Fruit fly (Drosophila melanogaster): ENCODE measurements around the gene CG43783.

CG43783 gene

dm6 chr3L:8919678-8920077 lies 34.4 kb downstream of the CG43783 start:
- TF ChIP-seq psq (optimal IDR thresholded peaks at IDR 0.05) = no peak
- TF ChIP-seq Dll (optimal IDR thresholded peaks at IDR 0.05) = no peak
- no peak for TF ChIP-seq EcR (GFP tag; optimal IDR thresholded peaks at IDR 0.05)
- no peak for TF ChIP-seq pan (optimal IDR thresholded peaks at IDR 0.05)
- TF ChIP-seq usp (GFP tag; optimal IDR thresholded peaks at IDR 0.05) = no peak
- no peak for TF ChIP-seq CG8478 (optimal IDR thresholded peaks at IDR 0.05)

- TF ChIP-seq pan (optimal IDR thresholded peaks at IDR 0.05) = no peak
- no peak for TF ChIP-seq Dll (optimal IDR thresholded peaks at IDR 0.05)
- TF ChIP-seq EcR (GFP tag; optimal IDR thresholded peaks at IDR 0.05) = no peak
- TF ChIP-seq CG8478 (optimal IDR thresholded peaks at IDR 0.05) = no peak
- no peak for TF ChIP-seq psq (optimal IDR thresholded peaks at IDR 0.05)
- no peak for TF ChIP-seq usp (GFP tag; optimal IDR thresholded peaks at IDR 0.05)
These were observed 40.4 kb downstream of the CG43783 start for dm6 chr3L:8913537-8914108.

- TF ChIP-seq EcR (GFP tag; optimal IDR thresholded peaks at IDR 0.05) = no peak
- TF ChIP-seq CG8478 (optimal IDR thresholded peaks at IDR 0.05) = no peak
- no peak for TF ChIP-seq Dll (optimal IDR thresholded peaks at IDR 0.05)
- TF ChIP-seq usp (GFP tag; optimal IDR thresholded peaks at IDR 0.05) = no peak
These were observed 41.7 kb downstream of the CG43783 start, which contains the start of the genes Tsp66E and mfr for dm6 chr3L:8912332-8912731. TSS of gene Tsp66E (plus strand) at chr3L:8912499. TSS of gene mfr (minus strand) at chr3L:8912671.

dm6 chr3L:8905100-8905499 lies 49.0 kb downstream of the CG43783 start, which contains the start of gene TrpA1:
TSS of gene TrpA1 (minus strand) at chr3L:8905200.
- TF ChIP-seq EcR (GFP tag; optimal IDR thresholded peaks at IDR 0.05) (no peak), usp (GFP tag; optimal IDR thresholded peaks at IDR 0.05) (no peak), psq (optimal IDR thresholded peaks at IDR 0.05) (no peak), CG8478 (optimal IDR thresholded peaks at IDR 0.05) (no peak), Dll (optimal IDR thresholded peaks at IDR 0.05) (no peak), pan (optimal IDR thresholded peaks at IDR 0.05) (no peak)

DNA sequence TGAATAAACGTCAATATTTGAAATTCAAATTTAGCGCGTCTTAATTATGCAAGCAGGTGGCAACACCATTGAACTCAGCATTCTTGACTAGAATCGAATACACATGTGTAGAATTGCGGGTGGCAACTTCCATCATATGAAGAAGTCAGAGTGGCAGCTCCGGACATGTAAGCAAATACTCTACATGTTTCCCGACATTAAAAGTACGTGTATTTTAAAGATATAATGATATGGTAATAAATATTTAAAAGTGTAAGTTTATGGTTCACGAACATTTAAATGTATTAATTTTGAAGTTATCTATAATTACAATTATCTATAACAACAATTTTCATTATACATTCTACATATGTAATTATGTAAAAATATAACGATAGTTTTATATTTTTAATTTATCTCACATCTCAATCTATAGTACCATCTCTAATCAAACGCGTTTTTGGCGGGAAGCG lies 62.9 kb downstream of the CG43783 start, which contains the start of gene Mcm7:
Mcm7 (plus strand) TSS at position 430 of the 452 bp plus-strand sequence.
- TF ChIP-seq CG8478 (optimal IDR thresholded peaks at IDR 0.05) = no peak
- TF ChIP-seq psq (optimal IDR thresholded peaks at IDR 0.05) = no peak
- no peak for TF ChIP-seq EcR (GFP tag; optimal IDR thresholded peaks at IDR 0.05)
- no peak for TF ChIP-seq pan (optimal IDR thresholded peaks at IDR 0.05)
- TF ChIP-seq usp (GFP tag; optimal IDR thresholded peaks at IDR 0.05) = no peak
- no peak for TF ChIP-seq Dll (optimal IDR thresholded peaks at IDR 0.05)

- no peak for TF ChIP-seq psq (optimal IDR thresholded peaks at IDR 0.05)
- TF ChIP-seq Dll (optimal IDR thresholded peaks at IDR 0.05) = no peak
- TF ChIP-seq CG8478 (optimal IDR thresholded peaks at IDR 0.05) = no peak
- TF ChIP-seq pan (optimal IDR thresholded peaks at IDR 0.05) = no peak
- TF ChIP-seq usp (GFP tag; optimal IDR thresholded peaks at IDR 0.05) = no peak
- TF ChIP-seq EcR (GFP tag; optimal IDR thresholded peaks at IDR 0.05) = no peak
These were observed 65.5 kb downstream of the CG43783 start, which contains the start of gene CG43169 for dm6 chr3L:8888533-8888932. TSS of gene CG43169 (minus strand) at chr3L:8888633.

Data from whole organism.